Worm (Caenorhabditis elegans) whole organism, late embryonic: ENCODE measurements around the gene emc-3.

Source experiments
- C38D4.7 ChIP-seq: fragments of 200-800 bp; sonication (Bioruptor generic); optimal IDR thresholded peaks from 2 replicates; lab custom pipeline; 2018; ENCODE audit warnings: mild to moderate bottlenecking, missing genetic modification characterization, moderate library complexity, missing compliant biosample characterization
- F13H6.1 ChIP-seq: sonication (generic microtip); optimal IDR thresholded peaks from 2 replicates; lab custom pipeline; 2016; ENCODE audit warnings: missing genetic modification characterization, missing compliant biosample characterization
- K09A11.1 ChIP-seq: sonication (generic microtip); optimal IDR thresholded peaks from 2 replicates; lab custom pipeline; 2017; ENCODE audit warnings: antibody characterized with exemption, mild to moderate bottlenecking, missing genetic modification characterization, missing compliant biosample characterization; ENCODE audit not compliant: insufficient read depth
- T23F11.4 ChIP-seq: fragments of 200-800 bp; sonication (Bioruptor generic); optimal IDR thresholded peaks from 2 replicates; lab custom pipeline; 2018; ENCODE audit warnings: mild to moderate bottlenecking, missing genetic modification characterization, missing compliant biosample characterization
- Y22D7AL.16 ChIP-seq: sonication (generic microtip); optimal IDR thresholded peaks from 2 replicates; lab custom pipeline; 2016; ENCODE audit warnings: missing genetic modification characterization, missing compliant biosample characterization
- ahr-1 ChIP-seq: sonication (generic microtip); optimal IDR thresholded peaks from 2 replicates; lab custom pipeline; 2016; ENCODE audit warnings: missing genetic modification characterization, missing compliant biosample characterization
- ceh-18 ChIP-seq: sonication (generic microtip); optimal IDR thresholded peaks from 2 replicates; lab custom pipeline; 2016; ENCODE audit warnings: missing genetic modification characterization, missing compliant biosample characterization
- ceh-2 ChIP-seq: sonication (generic microtip); optimal IDR thresholded peaks from 2 replicates; lab custom pipeline; 2016; ENCODE audit warnings: missing genotype, missing genetic modification characterization, missing compliant biosample characterization
- ceh-24 ChIP-seq: sonication (generic microtip); optimal IDR thresholded peaks from 2 replicates; lab custom pipeline; 2016; ENCODE audit warnings: mild to moderate bottlenecking, missing genetic modification characterization, missing compliant biosample characterization
- ceh-45 ChIP-seq: fragments of 200-800 bp; sonication (Bioruptor generic); IDR thresholded peaks from 2 replicates; pipeline ENCODE4 v1.3.6; 2022; ENCODE audit warnings: missing genetic modification reagents, missing genetic modification characterization, missing compliant biosample characterization
- ceh-48 ChIP-seq: sonication (generic microtip); optimal IDR thresholded peaks from 2 replicates; lab custom pipeline; 2016; ENCODE audit warnings: missing genetic modification characterization, inconsistent platforms, missing compliant biosample characterization
- ceh-6 ChIP-seq: fragments of 200-800 bp; sonication (Bioruptor generic); optimal IDR thresholded peaks from 2 replicates; lab custom pipeline; 2018; ENCODE audit warnings: mild to moderate bottlenecking, missing genetic modification characterization, missing compliant biosample characterization
- che-1 ChIP-seq: sonication (generic microtip); optimal IDR thresholded peaks from 2 replicates; lab custom pipeline; 2016; ENCODE audit warnings: mild to moderate bottlenecking, missing genetic modification characterization, missing compliant biosample characterization
- dmd-4 ChIP-seq: sonication (generic microtip); optimal IDR thresholded peaks from 2 replicates; lab custom pipeline; 2016; ENCODE audit warnings: borderline replicate concordance, missing genetic modification characterization, missing compliant biosample characterization
- dve-1 ChIP-seq: sonication (generic microtip); optimal IDR thresholded peaks from 2 replicates; lab custom pipeline; 2017; ENCODE audit warnings: antibody characterized with exemption, mild to moderate bottlenecking, missing genetic modification characterization, missing compliant biosample characterization
- ets-4 ChIP-seq: sonication (generic microtip); optimal IDR thresholded peaks from 2 replicates; lab custom pipeline; 2016; ENCODE audit warnings: missing genetic modification characterization, missing compliant biosample characterization
- eyg-1 ChIP-seq: sonication (generic microtip); optimal IDR thresholded peaks from 2 replicates; lab custom pipeline; 2016; ENCODE audit warnings: missing genotype, missing genetic modification characterization, missing compliant biosample characterization
- fax-1 ChIP-seq: sonication (generic microtip); optimal IDR thresholded peaks from 2 replicates; lab custom pipeline; 2016; ENCODE audit warnings: missing genotype, missing genetic modification characterization, missing compliant biosample characterization
- fkh-10 ChIP-seq: fragments of 150-350 bp; optimal IDR thresholded peaks from 2 replicates; lab custom pipeline; 2014; ENCODE audit warnings: missing biosample characterization, missing genetic modification reagents, missing genetic modification characterization
- fkh-6 ChIP-seq: sonication (generic microtip); optimal IDR thresholded peaks from 2 replicates; lab custom pipeline; 2016; ENCODE audit warnings: missing genetic modification characterization, missing compliant biosample characterization
- gmeb-2 ChIP-seq: sonication (generic microtip); optimal IDR thresholded peaks from 2 replicates; lab custom pipeline; 2016; ENCODE audit warnings: missing genetic modification characterization, inconsistent platforms, missing compliant biosample characterization
- hlh-15 ChIP-seq: sonication (generic microtip); optimal IDR thresholded peaks from 2 replicates; lab custom pipeline; 2016; ENCODE audit warnings: missing genetic modification characterization, missing compliant biosample characterization
- hlh-30 ChIP-seq: sonication (generic microtip); optimal IDR thresholded peaks from 2 replicates; lab custom pipeline; 2017; ENCODE audit warnings: antibody characterized with exemption, missing genetic modification characterization, missing compliant biosample characterization; ENCODE audit not compliant: insufficient read depth
- hlh-6 ChIP-seq: sonication (generic microtip); optimal IDR thresholded peaks from 2 replicates; lab custom pipeline; 2016; ENCODE audit warnings: missing genotype, missing genetic modification characterization, missing compliant biosample characterization
- hlh-8 ChIP-seq: sonication (generic microtip); optimal IDR thresholded peaks from 2 replicates; lab custom pipeline; 2016; ENCODE audit warnings: missing genotype, missing genetic modification characterization, missing compliant biosample characterization
- lim-6 ChIP-seq: sonication (generic microtip); optimal IDR thresholded peaks from 2 replicates; lab custom pipeline; 2016; ENCODE audit warnings: missing genetic modification characterization, missing compliant biosample characterization
- lin-11 ChIP-seq: fragments of 200-800 bp; sonication (Bioruptor generic); optimal IDR thresholded peaks from 2 replicates; lab custom pipeline; 2018; ENCODE audit warnings: mild to moderate bottlenecking, missing genetic modification characterization, missing compliant biosample characterization
- madf-2 ChIP-seq: sonication (generic microtip); optimal IDR thresholded peaks from 2 replicates; lab custom pipeline; 2017; ENCODE audit warnings: missing genetic modification characterization, missing compliant biosample characterization
- nfya-1 ChIP-seq: sonication (generic microtip); optimal IDR thresholded peaks from 2 replicates; lab custom pipeline; 2017; ENCODE audit warnings: missing genetic modification characterization, mild to moderate bottlenecking, missing compliant biosample characterization, antibody characterized with exemption, moderate library complexity
- nhr-232 ChIP-seq: sonication (generic microtip); optimal IDR thresholded peaks from 2 replicates; lab custom pipeline; 2016; ENCODE audit warnings: missing genetic modification characterization, missing compliant biosample characterization
- odd-2 ChIP-seq: sonication (generic microtip); optimal IDR thresholded peaks from 2 replicates; lab custom pipeline; 2017; ENCODE audit warnings: antibody characterized with exemption, mild to moderate bottlenecking, missing genetic modification characterization, missing compliant biosample characterization
- pat-9 ChIP-seq: fragments of 200-800 bp; sonication (Bioruptor generic); optimal IDR thresholded peaks from 2 replicates; lab custom pipeline; 2018; ENCODE audit warnings: mild to moderate bottlenecking, missing genetic modification characterization, moderate library complexity, missing compliant biosample characterization
- pha-2 ChIP-seq: sonication (generic microtip); optimal IDR thresholded peaks from 2 replicates; lab custom pipeline; 2017; ENCODE audit warnings: mild to moderate bottlenecking, missing genetic modification characterization, missing compliant biosample characterization
- pha-4 ChIP-seq: fragments of 150-350 bp; optimal IDR thresholded peaks from 2 replicates; lab custom pipeline; 2018; ENCODE audit warnings: missing biosample characterization, missing genetic modification reagents, missing genetic modification characterization
- pros-1 ChIP-seq: fragments of 150-350 bp; optimal IDR thresholded peaks from 2 replicates; lab custom pipeline; 2014; ENCODE audit warnings: missing biosample characterization, missing genetic modification reagents, missing genetic modification characterization
- ref-2 ChIP-seq: sonication (generic microtip); optimal IDR thresholded peaks from 2 replicates; lab custom pipeline; 2016; ENCODE audit warnings: missing genetic modification characterization, missing compliant biosample characterization
- rnt-1 ChIP-seq: sonication (generic microtip); optimal IDR thresholded peaks from 2 replicates; lab custom pipeline; 2016; ENCODE audit warnings: missing genetic modification characterization, missing compliant biosample characterization
- sdc-2 ChIP-seq: sonication (generic microtip); optimal IDR thresholded peaks from 2 replicates; lab custom pipeline; 2016; ENCODE audit warnings: missing genotype, missing genetic modification characterization, missing compliant biosample characterization
- syd-9 ChIP-seq: sonication (generic microtip); optimal IDR thresholded peaks from 2 replicates; lab custom pipeline; 2016; ENCODE audit warnings: mild to moderate bottlenecking, missing genetic modification characterization, moderate library complexity, missing compliant biosample characterization
- ttx-3 ChIP-seq: sonication (generic microtip); optimal IDR thresholded peaks from 2 replicates; lab custom pipeline; 2016; ENCODE audit warnings: missing genetic modification reagents, missing genetic modification characterization, missing compliant biosample characterization
- unc-3 ChIP-seq, 2 experiments: fragments of 200-800 bp in 1 of 2; sonication (Bioruptor generic) in 1 of 2; sonication (generic microtip) in 1 of 2; conservative IDR thresholded peaks in 1 of 2; optimal IDR thresholded peaks in 1 of 2; 2 replicates each; pipeline versions ENCODE4 v1.3.6 to Lab custom; 2016 to 2022; ENCODE audit warnings: missing compliant biosample characterization in 2 of 2, missing genetic modification characterization in 2 of 2, missing genetic modification reagents in 1 of 2

The emc-3 gene

DNA sequence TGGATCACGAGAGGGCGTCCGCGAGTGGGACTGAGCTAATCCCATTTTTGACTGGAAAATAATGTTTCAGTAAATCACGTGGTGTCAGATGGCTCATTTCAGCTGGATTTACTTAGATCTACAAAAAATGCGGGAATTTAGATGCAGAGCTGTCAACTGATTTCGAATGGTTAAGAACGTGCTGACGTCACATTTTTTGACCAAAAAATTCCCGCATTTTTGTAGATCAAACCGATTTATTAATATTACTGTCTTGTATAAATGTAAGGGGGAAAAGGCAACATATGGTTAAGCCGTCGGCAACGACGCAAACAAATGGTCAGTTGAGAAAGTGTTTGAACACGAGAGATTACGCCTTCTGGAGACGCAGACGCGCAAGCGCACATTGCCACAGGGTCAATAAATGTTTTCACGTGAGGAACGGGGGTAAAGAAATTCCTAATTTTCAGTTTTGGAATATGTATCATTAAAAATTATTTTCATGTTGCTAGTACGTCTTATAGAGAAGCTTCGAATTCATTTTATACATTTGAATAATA, 31.2 kb upstream of the emc-3 start, which contains the start of gene gcl-1:
Gene gcl-1 (minus strand): TSS at position 51 of the 539 bp plus-strand sequence.
- TF ChIP-seq Y22D7AL.16 (tag; lab: Kevin White, UChicago) (no peak), hlh-6 (tag; lab: Kevin White, UChicago) (no peak), ceh-6 (GFP tag; lab: Kevin White, UChicago) (no peak), nfya-1 (tag; lab: Kevin White, UChicago) (peak; percentile 11), madf-2 (tag; lab: Kevin White, UChicago) (no peak), ceh-18 (tag; lab: Kevin White, UChicago) (no peak), ahr-1 (no peak), ceh-2 (tag; lab: Kevin White, UChicago) (no peak), hlh-8 (tag; lab: Kevin White, UChicago) (peak; percentile 13), hlh-30 (tag; lab: Kevin White, UChicago) (peak; percentile 55), C38D4.7 (GFP tag; lab: Kevin White, UChicago) (no peak), T23F11.4 (GFP tag; lab: Kevin White, UChicago) (no peak), ets-4 (no peak), pat-9 (no peak), ceh-48 (tag; lab: Kevin White, UChicago) (no peak), nhr-232 (tag; lab: Kevin White, UChicago) (no peak), fax-1 (tag; lab: Kevin White, UChicago) (no peak)

- TF ChIP-seq rnt-1 (tag; lab: Kevin White, UChicago): no peak
- TF ChIP-seq ceh-2 (tag; lab: Kevin White, UChicago): no peak
- no peak for TF ChIP-seq pat-9
- TF ChIP-seq pros-1 (tag; lab: Kevin White, UChicago): no peak
- TF ChIP-seq lin-11 (tag; lab: Kevin White, UChicago): no peak
- no peak for TF ChIP-seq lim-6 (tag; lab: Kevin White, UChicago)
- TF ChIP-seq ceh-45 (GFP tag; lab: Robert Waterston, UW): no peak
- TF ChIP-seq hlh-15 (tag; lab: Kevin White, UChicago): no peak
- no peak for TF ChIP-seq eyg-1 (tag; lab: Kevin White, UChicago)
- TF ChIP-seq F13H6.1 (tag; lab: Kevin White, UChicago): no peak
- TF ChIP-seq madf-2 (tag; lab: Kevin White, UChicago): no peak
- no peak for TF ChIP-seq fkh-6
- TF ChIP-seq syd-9: no peak
- TF ChIP-seq gmeb-2 (tag; lab: Kevin White, UChicago): no peak
- no peak for TF ChIP-seq fkh-10
- TF ChIP-seq pha-2 (tag; lab: Kevin White, UChicago): no peak
- no peak for TF ChIP-seq sdc-2 (tag; lab: Kevin White, UChicago)
- TF ChIP-seq unc-3 (GFP tag; conservative IDR thresholded peaks at IDR 0.05; lab: Robert Waterston, UW): no peak
- TF ChIP-seq unc-3 (tag; optimal IDR thresholded peaks at IDR 0.05; lab: Kevin White, UChicago): no peak
Observed at ce11 chrIV:13408018-13408417, 26.3 kb upstream of the emc-3 start, which contains the start of gene Y62E10A.19. Gene Y62E10A.19 (minus strand): TSS chrIV:13408306.

- TF ChIP-seq ceh-48 (tag; lab: Kevin White, UChicago) (no peak), ceh-45 (GFP tag; lab: Robert Waterston, UW) (no peak), ref-2 (no peak), ets-4 (no peak)
Observed at ce11 chrIV:13400456-13401364, 19.0 kb upstream of the emc-3 start, which contains the start of the genes memi-2 and cyp-31A5. Gene memi-2 (minus strand): TSS chrIV:13400506. Gene cyp-31A5 (plus strand): TSS chrIV:13401289.

ce11 chrIV:13398728-13399127, 17.0 kb upstream of the emc-3 start, which contains the start of gene Y62E10A.13:
Gene Y62E10A.13 (minus strand): TSS chrIV:13399053.
- TF ChIP-seq K09A11.1 (tag; lab: Kevin White, UChicago) (no peak), nhr-232 (tag; lab: Kevin White, UChicago) (no peak), dmd-4 (tag; lab: Kevin White, UChicago) (no peak), hlh-30 (tag; lab: Kevin White, UChicago) (no peak), fax-1 (tag; lab: Kevin White, UChicago) (no peak), ttx-3 (tag; lab: Kevin White, UChicago) (no peak), ref-2 (no peak), nfya-1 (tag; lab: Kevin White, UChicago) (no peak), pha-4 (tag; lab: Kevin White, UChicago) (no peak), Y22D7AL.16 (tag; lab: Kevin White, UChicago) (no peak), ceh-24 (tag; lab: Kevin White, UChicago) (no peak), odd-2 (tag; lab: Kevin White, UChicago) (no peak), fkh-10 (no peak), ets-4 (no peak), lin-11 (tag; lab: Kevin White, UChicago) (no peak), dve-1 (no peak), che-1 (no peak), rnt-1 (tag; lab: Kevin White, UChicago) (no peak)
